Worm (Caenorhabditis elegans) whole organism, young adult: ENCODE results near the gene abcf-3.

Experiments used
- B0261.1 ChIP-seq: sonication (generic microtip); optimal IDR thresholded peaks from 2 replicates; lab custom pipeline; 2016; ENCODE audit warnings: mild to moderate bottlenecking, missing genetic modification characterization, moderate library complexity, missing compliant biosample characterization
- B0336.3 ChIP-seq: fragments of 200-800 bp; sonication (Bioruptor generic); IDR thresholded peaks from 2 replicates; pipeline ENCODE4 v1.3.6; 2022; ENCODE audit warnings: missing genetic modification characterization, missing compliant biosample characterization
- C06A6.2 ChIP-seq: fragments of 200-800 bp; sonication (Bioruptor generic); conservative IDR thresholded peaks from 2 replicates; pipeline ENCODE4 v1.3.6; 2022; ENCODE audit warnings: missing genetic modification characterization, missing compliant biosample characterization
- C17E4.6 ChIP-seq: fragments of 200-800 bp; sonication (Bioruptor generic); IDR thresholded peaks from 2 replicates; pipeline ENCODE4 v1.3.6; 2022; ENCODE audit warnings: missing genetic modification reagents, missing genetic modification characterization, missing compliant biosample characterization
- D2030.7 ChIP-seq: fragments of 200-800 bp; sonication (Bioruptor generic); IDR thresholded peaks from 2 replicates; pipeline ENCODE4 v1.3.6; 2022; ENCODE audit warnings: missing genetic modification reagents, missing genetic modification characterization, missing compliant biosample characterization
- F22D6.2 ChIP-seq: sonication (generic microtip); optimal IDR thresholded peaks from 2 replicates; lab custom pipeline; 2016; ENCODE audit warnings: mild to moderate bottlenecking, missing genetic modification characterization, missing compliant biosample characterization
- F33H1.4 ChIP-seq: fragments of 200-800 bp; sonication (Bioruptor generic); IDR thresholded peaks from 2 replicates; pipeline ENCODE4 v1.3.6; 2022; ENCODE audit warnings: missing genetic modification reagents, missing genetic modification characterization, missing compliant biosample characterization
- F37B4.10 ChIP-seq: fragments of 200-800 bp; sonication (Bioruptor generic); IDR thresholded peaks from 2 replicates; pipeline ENCODE4 v1.3.6; 2022; ENCODE audit warnings: missing genetic modification characterization, missing compliant biosample characterization
- K12H6.12 ChIP-seq: fragments of 200-800 bp; sonication (Bioruptor generic); optimal IDR thresholded peaks from 2 replicates; lab custom pipeline; 2018; ENCODE audit warnings: mild to moderate bottlenecking, missing genetic modification characterization, missing compliant biosample characterization
- T26A5.8 ChIP-seq: sonication (generic microtip); optimal IDR thresholded peaks from 2 replicates; lab custom pipeline; 2016; ENCODE audit warnings: missing genetic modification characterization, missing compliant biosample characterization
- Y53F4B.3 ChIP-seq: fragments of 200-800 bp; sonication (Bioruptor generic); IDR thresholded peaks from 2 replicates; pipeline ENCODE4 v1.3.6; 2022; ENCODE audit warnings: missing genetic modification reagents, missing genetic modification characterization, missing compliant biosample characterization
- ama-1 ChIP-seq, 3 experiments: fragments of 150-350 bp in 1 of 3; sonication (generic microtip) in 2 of 3; optimal IDR thresholded peaks; 2 replicates each; lab custom pipeline; 2014 to 2018; ENCODE audit warnings: missing biosample characterization in 2 of 3, missing genetic modification characterization in 2 of 3, missing genetic modification reagents in 2 of 3
- atf-7 ChIP-seq: sonication (generic microtip); optimal IDR thresholded peaks from 2 replicates; lab custom pipeline; 2017; ENCODE audit warnings: mild to moderate bottlenecking, missing genetic modification characterization, missing compliant biosample characterization
- athp-1 ChIP-seq: sonication (generic microtip); optimal IDR thresholded peaks from 2 replicates; lab custom pipeline; 2017; ENCODE audit warnings: mild to moderate bottlenecking, missing genetic modification characterization, missing compliant biosample characterization
- attf-6 ChIP-seq: fragments of 200-800 bp; sonication (Bioruptor generic); IDR thresholded peaks from 2 replicates; pipeline ENCODE4 v1.3.6; 2022; ENCODE audit warnings: missing genetic modification reagents, missing genetic modification characterization, missing compliant biosample characterization
- bed-2 ChIP-seq: fragments of 200-800 bp; sonication (Bioruptor generic); IDR thresholded peaks from 2 replicates; pipeline ENCODE4 v1.3.6; 2022; ENCODE audit warnings: missing genetic modification reagents, missing genetic modification characterization, missing compliant biosample characterization
- ceh-100 ChIP-seq: fragments of 200-800 bp; sonication (Bioruptor generic); IDR thresholded peaks from 2 replicates; pipeline ENCODE4 v1.3.6; 2022; ENCODE audit warnings: missing genetic modification reagents, missing genetic modification characterization, missing compliant biosample characterization
- ceh-27 ChIP-seq: fragments of 200-800 bp; sonication (Bioruptor generic); optimal IDR thresholded peaks from 2 replicates; lab custom pipeline; 2018; ENCODE audit warnings: mild to moderate bottlenecking, missing genetic modification characterization, moderate library complexity, missing compliant biosample characterization
- ceh-40 ChIP-seq: fragments of 200-800 bp; sonication (Bioruptor generic); IDR thresholded peaks from 2 replicates; pipeline ENCODE4 v1.3.6; 2022; ENCODE audit warnings: missing genetic modification characterization, missing compliant biosample characterization
- ceh-91 ChIP-seq: fragments of 200-800 bp; sonication (Bioruptor generic); IDR thresholded peaks from 2 replicates; pipeline ENCODE4 v1.3.6; 2022; ENCODE audit warnings: missing genetic modification reagents, missing genetic modification characterization, missing compliant biosample characterization
- chd-7 ChIP-seq: sonication (generic microtip); optimal IDR thresholded peaks from 2 replicates; lab custom pipeline; 2016; ENCODE audit warnings: mild to moderate bottlenecking, missing genetic modification characterization, moderate library complexity, missing compliant biosample characterization
- egl-18 ChIP-seq: fragments of 200-800 bp; sonication (Bioruptor generic); IDR thresholded peaks from 2 replicates; pipeline ENCODE4 v1.3.6; 2022; ENCODE audit warnings: missing genetic modification reagents, missing genetic modification characterization, missing compliant biosample characterization
- egrh-3 ChIP-seq: fragments of 200-800 bp; sonication (Bioruptor generic); IDR thresholded peaks from 2 replicates; pipeline ENCODE4 v1.3.6; 2022; ENCODE audit warnings: missing genetic modification reagents, missing genetic modification characterization, missing compliant biosample characterization
- hlh-26 ChIP-seq: fragments of 200-800 bp; sonication (Bioruptor generic); conservative IDR thresholded peaks from 2 replicates; pipeline ENCODE4 v1.3.6; 2022; ENCODE audit warnings: missing genetic modification reagents, missing genetic modification characterization, missing compliant biosample characterization
- hmg-1.2 ChIP-seq: fragments of 200-800 bp; sonication (Bioruptor generic); IDR thresholded peaks from 2 replicates; pipeline ENCODE4 v1.3.6; 2022; ENCODE audit warnings: missing genetic modification reagents, missing genetic modification characterization, missing compliant biosample characterization
- hrde-1 ChIP-seq: sonication (generic microtip); optimal IDR thresholded peaks from 2 replicates; lab custom pipeline; 2016; ENCODE audit warnings: missing genetic modification characterization, mild to moderate bottlenecking, missing compliant biosample characterization, moderate library complexity, missing genotype, missing genetic modification reagents, borderline replicate concordance
- let-526 ChIP-seq: fragments of 200-800 bp; sonication (Bioruptor generic); IDR thresholded peaks from 2 replicates; pipeline ENCODE4 v1.3.6; 2022; ENCODE audit warnings: missing genetic modification reagents, missing genetic modification characterization, missing compliant biosample characterization
- let-607 ChIP-seq, 2 experiments: fragments of 200-800 bp in 1 of 2; sonication (Bioruptor generic) in 1 of 2; sonication (generic microtip) in 1 of 2; optimal IDR thresholded peaks; 2 replicates each; lab custom pipeline; 2016 to 2018; ENCODE audit warnings: mild to moderate bottlenecking in 2 of 2, missing compliant biosample characterization in 2 of 2, missing genetic modification characterization in 2 of 2, moderate library complexity in 2 of 2, missing genotype in 1 of 2
- lin-26 ChIP-seq: fragments of 200-800 bp; sonication (Bioruptor generic); IDR thresholded peaks from 2 replicates; pipeline ENCODE4 v1.3.6; 2022; ENCODE audit warnings: missing genetic modification reagents, missing genetic modification characterization, missing compliant biosample characterization
- lin-54 ChIP-seq: fragments of 200-800 bp; sonication (Bioruptor generic); optimal IDR thresholded peaks from 2 replicates; lab custom pipeline; 2018; ENCODE audit warnings: mild to moderate bottlenecking, missing genetic modification characterization, missing compliant biosample characterization
- lsy-27 ChIP-seq: sonication (generic microtip); optimal IDR thresholded peaks from 2 replicates; lab custom pipeline; 2017; ENCODE audit warnings: missing genetic modification characterization, mild to moderate bottlenecking, missing compliant biosample characterization, antibody characterized with exemption, missing genotype, borderline replicate concordance; ENCODE audit not compliant: insufficient read depth
- madf-6 ChIP-seq: fragments of 200-800 bp; sonication (Bioruptor generic); IDR thresholded peaks from 2 replicates; pipeline ENCODE4 v1.3.6; 2022; ENCODE audit warnings: missing genetic modification reagents, missing genetic modification characterization, missing compliant biosample characterization
- madf-8 ChIP-seq: fragments of 200-800 bp; sonication (Bioruptor generic); conservative IDR thresholded peaks from 2 replicates; pipeline ENCODE4 v1.3.6; 2022; ENCODE audit warnings: missing genetic modification reagents, missing genetic modification characterization, missing compliant biosample characterization
- mes-4 ChIP-seq: sonication (generic microtip); optimal IDR thresholded peaks from 2 replicates; lab custom pipeline; 2016; ENCODE audit warnings: missing genotype, missing genetic modification characterization, missing compliant biosample characterization
- nfya-1 ChIP-seq: sonication (generic microtip); optimal IDR thresholded peaks from 2 replicates; lab custom pipeline; 2017; ENCODE audit warnings: antibody characterized with exemption, missing compliant biosample characterization, missing genetic modification characterization, borderline replicate concordance; ENCODE audit not compliant: insufficient read depth
- nfya-2 ChIP-seq: fragments of 200-800 bp; sonication (Bioruptor generic); IDR thresholded peaks from 2 replicates; pipeline ENCODE4 v1.3.6; 2022; ENCODE audit warnings: missing genetic modification reagents, missing genetic modification characterization, missing compliant biosample characterization
- nfyb-1 ChIP-seq: fragments of 200-800 bp; sonication (Bioruptor generic); IDR thresholded peaks from 2 replicates; pipeline ENCODE4 v1.3.6; 2022; ENCODE audit warnings: missing genetic modification reagents, missing genetic modification characterization, missing compliant biosample characterization
- sdz-38 ChIP-seq: sonication (generic microtip); optimal IDR thresholded peaks from 2 replicates; lab custom pipeline; 2016; ENCODE audit warnings: missing genotype, missing genetic modification characterization, missing compliant biosample characterization
- snpc-1.3 ChIP-seq: sonication (generic microtip); optimal IDR thresholded peaks from 2 replicates; lab custom pipeline; 2017; ENCODE audit warnings: missing genetic modification characterization, mild to moderate bottlenecking, missing compliant biosample characterization, antibody characterized with exemption, moderate library complexity, missing genotype, missing genetic modification reagents; ENCODE audit not compliant: insufficient read depth
- snpc-4 ChIP-seq, 5 experiments: fragments of 150-350 bp in 1 of 5; sonication (generic microtip) in 4 of 5; optimal IDR thresholded peaks; 2 replicates each; lab custom pipeline; 2014 to 2018; ENCODE audit warnings: missing genetic modification characterization in 5 of 5, missing biosample characterization in 3 of 5, antibody characterized with exemption in 2 of 5, mild to moderate bottlenecking in 2 of 5, missing compliant biosample characterization in 2 of 5, missing genotype in 2 of 5, moderate library complexity in 2 of 5, missing genetic modification reagents in 1 of 5
- sptf-2 ChIP-seq: fragments of 200-800 bp; sonication (Bioruptor generic); optimal IDR thresholded peaks from 2 replicates; lab custom pipeline; 2018; ENCODE audit warnings: mild to moderate bottlenecking, missing genetic modification characterization, missing compliant biosample characterization
- tbx-9 ChIP-seq: sonication (generic microtip); optimal IDR thresholded peaks from 2 replicates; lab custom pipeline; 2016; ENCODE audit warnings: borderline replicate concordance, missing genetic modification characterization, inconsistent platforms, missing compliant biosample characterization
- zim-3 ChIP-seq: sonication (generic microtip); optimal IDR thresholded peaks from 2 replicates; lab custom pipeline; 2017; ENCODE audit warnings: mild to moderate bottlenecking, missing genetic modification characterization, moderate library complexity, missing compliant biosample characterization
- ztf-25 ChIP-seq: fragments of 200-800 bp; sonication (Bioruptor generic); IDR thresholded peaks from 2 replicates; pipeline ENCODE4 v1.3.6; 2022; ENCODE audit warnings: missing genetic modification reagents, missing genetic modification characterization, missing compliant biosample characterization
- ztf-28 ChIP-seq: fragments of 200-800 bp; sonication (Bioruptor generic); IDR thresholded peaks from 2 replicates; pipeline ENCODE4 v1.3.6; 2022; ENCODE audit warnings: missing genetic modification reagents, missing genetic modification characterization, missing compliant biosample characterization
- ztf-3 ChIP-seq: fragments of 200-800 bp; sonication (Bioruptor generic); optimal IDR thresholded peaks from 2 replicates; lab custom pipeline; 2018; ENCODE audit warnings: mild to moderate bottlenecking, missing genetic modification characterization, missing compliant biosample characterization

Gene abcf-3

ce11 chrIII:6164253-6164971 is 8.8 kb upstream of the abcf-3 start, which contains the start of gene F42A10.9 (continued):
- TF ChIP-seq C06A6.2 = no peak
- TF ChIP-seq atf-7 (tag; lab: Kevin White, UChicago) = no peak
- TF ChIP-seq ceh-100 (GFP tag; lab: Robert Waterston, UW) = no peak
- TF ChIP-seq F22D6.2 (tag; lab: Kevin White, UChicago) = no peak
- no peak for TF ChIP-seq sdz-38 (tag; lab: Kevin White, UChicago)
- TF ChIP-seq C17E4.6 (GFP tag; lab: Robert Waterston, UW) = no peak
- TF ChIP-seq mes-4 (tag; lab: Kevin White, UChicago) = no peak
- TF ChIP-seq lin-26 (GFP tag; lab: Robert Waterston, UW) = no peak
- TF ChIP-seq let-607 (tag; optimal IDR thresholded peaks at IDR 0.05; lab: Kevin White, UChicago) = no peak
- no peak for TF ChIP-seq nfya-2 (GFP tag; lab: Robert Waterston, UW)
- TF ChIP-seq madf-8 (GFP tag; lab: Robert Waterston, UW) = no peak
- TF ChIP-seq F37B4.10 (GFP tag; lab: Robert Waterston, UW) = no peak
- TF ChIP-seq F33H1.4 (GFP tag; lab: Robert Waterston, UW) = no peak
- TF ChIP-seq let-526 (GFP tag; lab: Robert Waterston, UW) = no peak
- TF ChIP-seq egrh-3 (GFP tag; lab: Robert Waterston, UW) = no peak
- no peak for TF ChIP-seq snpc-4 (GFP tag; optimal IDR thresholded peaks at IDR 0.05; lab: Kevin White, UChicago)
- TF ChIP-seq snpc-4 (tag; optimal IDR thresholded peaks at IDR 0.05; lab: Kevin White, UChicago) = peak in 1 of 4 experiments; percentile 36
- no peak for TF ChIP-seq attf-6 (GFP tag; lab: Robert Waterston, UW)
- no peak for TF ChIP-seq ztf-25 (GFP tag; lab: Robert Waterston, UW)
- no peak for TF ChIP-seq zim-3 (tag; lab: Kevin White, UChicago)
- no peak for TF ChIP-seq B0261.1 (tag; lab: Kevin White, UChicago)
- no peak for TF ChIP-seq lsy-27 (tag; lab: Kevin White, UChicago)
- no peak for TF ChIP-seq egl-18 (GFP tag; lab: Robert Waterston, UW)
- no peak for TF ChIP-seq snpc-1.3 (tag; lab: Kevin White, UChicago)
- no peak for TF ChIP-seq D2030.7
- no peak for TF ChIP-seq nfya-1 (tag; lab: Kevin White, UChicago)
- no peak for TF ChIP-seq ztf-3 (GFP tag; lab: Kevin White, UChicago)
- 0 out of 2 replicates have a peak, but pooled peaks have one; percentile 46 for TF ChIP-seq nfyb-1 (GFP tag; lab: Robert Waterston, UW)
- no peak for TF ChIP-seq ceh-27 (GFP tag; lab: Kevin White, UChicago)
- no peak for TF ChIP-seq hmg-1.2
- no peak for TF ChIP-seq tbx-9
- no peak for TF ChIP-seq sptf-2 (GFP tag; lab: Kevin White, UChicago)
- peak; percentile 35 for TF ChIP-seq ama-1 (optimal IDR thresholded peaks at IDR 0.05; lab: Kevin White, UChicago)
- peak in 1 of 2 experiments; percentile 2 for TF ChIP-seq ama-1 (GFP tag; optimal IDR thresholded peaks at IDR 0.05; lab: Kevin White, UChicago)
- TF ChIP-seq chd-7 = no peak
- TF ChIP-seq ceh-40 (GFP tag; lab: Robert Waterston, UW) = no peak
- no peak for TF ChIP-seq hrde-1 (tag; lab: Kevin White, UChicago)
- no peak for TF ChIP-seq bed-2 (GFP tag; lab: Robert Waterston, UW)
- TF ChIP-seq Y53F4B.3 (GFP tag; lab: Robert Waterston, UW) = no peak
- TF ChIP-seq hlh-26 = no peak
- TF ChIP-seq ztf-28 (GFP tag; lab: Robert Waterston, UW) = no peak
- TF ChIP-seq lin-54 (GFP tag; lab: Kevin White, UChicago) = no peak
- no peak for TF ChIP-seq madf-6 (GFP tag; lab: Robert Waterston, UW)
- TF ChIP-seq T26A5.8 (tag; lab: Kevin White, UChicago) = no peak
- no peak for TF ChIP-seq ceh-91
- TF ChIP-seq B0336.3 (GFP tag; lab: Robert Waterston, UW) = no peak
- TF ChIP-seq athp-1 (tag; lab: Kevin White, UChicago) = peak; percentile 59
- no peak for TF ChIP-seq K12H6.12 (tag; lab: Kevin White, UChicago)
